Worm (Caenorhabditis elegans) whole organism, early embryonic: ENCODE measurements around the gene C52E2.4.

Experiments used
- B0310.2 ChIP-seq: sonication (generic microtip); optimal IDR thresholded peaks from 2 replicates; lab custom pipeline; 2016; ENCODE audit warnings: mild to moderate bottlenecking, missing genetic modification characterization, missing compliant biosample characterization
- F13C5.2 ChIP-seq: sonication (generic microtip); optimal IDR thresholded peaks from 2 replicates; lab custom pipeline; 2017; ENCODE audit warnings: mild to moderate bottlenecking, missing genetic modification characterization, inconsistent platforms, missing compliant biosample characterization
- ama-1 ChIP-seq: fragments of 150-350 bp; optimal IDR thresholded peaks from 2 replicates; lab custom pipeline; 2014
- ets-7 ChIP-seq: sonication (generic microtip); optimal IDR thresholded peaks from 2 replicates; lab custom pipeline; 2016; ENCODE audit warnings: missing genotype, missing genetic modification characterization, missing compliant biosample characterization
- flt-1 ChIP-seq: fragments of 200-800 bp; sonication (Bioruptor generic); IDR thresholded peaks from 2 replicates; pipeline ENCODE4 v1.3.6; 2022; ENCODE audit warnings: missing genetic modification characterization, missing compliant biosample characterization
- hmbx-1 ChIP-seq: sonication (generic microtip); optimal IDR thresholded peaks from 2 replicates; lab custom pipeline; 2016; ENCODE audit warnings: mild to moderate bottlenecking, missing genetic modification characterization, missing compliant biosample characterization
- hnd-1 ChIP-seq: sonication (generic microtip); optimal IDR thresholded peaks from 2 replicates; lab custom pipeline; 2016; ENCODE audit warnings: missing genetic modification characterization, missing compliant biosample characterization
- pes-1 ChIP-seq: fragments of 200-800 bp; sonication (Bioruptor generic); IDR thresholded peaks from 2 replicates; pipeline ENCODE4 v1.3.6; 2022; ENCODE audit warnings: missing genetic modification reagents, missing genetic modification characterization, missing compliant biosample characterization
- scrt-1 ChIP-seq: fragments of 200-800 bp; sonication (Bioruptor generic); IDR thresholded peaks from 2 replicates; pipeline ENCODE4 v1.3.6; 2022; ENCODE audit warnings: missing genetic modification characterization, missing compliant biosample characterization
- sea-1 ChIP-seq: fragments of 200-800 bp; sonication (Bioruptor generic); conservative IDR thresholded peaks from 2 replicates; pipeline ENCODE4 v1.3.6; 2022; ENCODE audit warnings: missing genetic modification characterization, missing compliant biosample characterization
- tbx-11 ChIP-seq: fragments of 200-800 bp; sonication (Bioruptor generic); IDR thresholded peaks from 2 replicates; pipeline ENCODE4 v1.3.6; 2022; ENCODE audit warnings: missing genetic modification characterization, missing compliant biosample characterization

- TF ChIP-seq ama-1 (lab: Kevin White, UChicago) (no peak), sea-1 (no peak), ets-7 (no peak), flt-1 (GFP tag; lab: Robert Waterston, UW) (no peak), tbx-11 (GFP tag; lab: Robert Waterston, UW) (no peak), F13C5.2 (no peak), scrt-1 (GFP tag; lab: Robert Waterston, UW) (no peak), hmbx-1 (tag; lab: Kevin White, UChicago) (no peak), pes-1 (GFP tag; lab: Robert Waterston, UW) (no peak), B0310.2 (tag; lab: Kevin White, UChicago) (no peak), hnd-1 (tag; lab: Kevin White, UChicago) (no peak)
These were observed 28.1 kb downstream of the C52E2.4 start, which contains the start of gene math-10 for ce11 chrII:1870875-1871592.
